Fruit fly (Drosophila melanogaster) whole organism, embryonic: ENCODE data around the gene GABPI.

Experiments
- Adf1 ChIP-seq: fragments of 200-800 bp; sonication (Bioruptor generic); IDR thresholded peaks from 2 replicates; pipeline ENCODE4 v1.3.6; 2022; ENCODE audit warnings: missing biosample characterization, missing genetic modification characterization
- B-H1 ChIP-seq: fragments of 200-800 bp; sonication (Bioruptor generic); IDR thresholded peaks from 3 replicates; pipeline ENCODE4 v1.3.6; 2022; ENCODE audit warnings: missing biosample characterization, missing genetic modification characterization
- Bteb2 ChIP-seq: fragments of 200-800 bp; sonication (Bioruptor generic); optimal IDR thresholded peaks from 2 replicates; lab custom pipeline; 2016; ENCODE audit warnings: missing biosample characterization, missing genetic modification characterization
- CG11398 ChIP-seq: fragments of 200-800 bp; sonication (Bioruptor generic); optimal IDR thresholded peaks from 2 replicates; lab custom pipeline; 2016; ENCODE audit warnings: missing biosample characterization, missing genetic modification characterization
- CG11560 ChIP-seq: fragments of 200-800 bp; sonication (Bioruptor generic); IDR thresholded peaks from 3 replicates; pipeline ENCODE4 v1.3.6; 2022; ENCODE audit warnings: missing biosample characterization, missing genetic modification characterization
- CG12071 ChIP-seq: fragments of 200-800 bp; sonication (Bioruptor generic); optimal IDR thresholded peaks from 3 replicates; lab custom pipeline; 2018; ENCODE audit warnings: missing biosample characterization, mild to moderate bottlenecking, missing genetic modification characterization
- CG15011 ChIP-seq: fragments of 200-800 bp; sonication (Bioruptor generic); optimal IDR thresholded peaks from 3 replicates; lab custom pipeline; 2018; ENCODE audit warnings: missing biosample characterization, mild to moderate bottlenecking, missing genetic modification characterization
- CG15601 ChIP-seq: fragments of 200-800 bp; sonication (Bioruptor generic); optimal IDR thresholded peaks from 3 replicates; lab custom pipeline; 2019; ENCODE audit warnings: missing biosample characterization, mild to moderate bottlenecking, missing genetic modification characterization, moderate library complexity
- CG18619 ChIP-seq: fragments of 200-800 bp; sonication (Bioruptor generic); optimal IDR thresholded peaks from 3 replicates; lab custom pipeline; 2017; ENCODE audit warnings: missing biosample characterization, mild to moderate bottlenecking, missing genetic modification characterization
- CG3407 ChIP-seq: fragments of 200-800 bp; sonication (Bioruptor generic); optimal IDR thresholded peaks from 2 replicates; lab custom pipeline; 2018; ENCODE audit warnings: missing biosample characterization, mild to moderate bottlenecking, missing genetic modification characterization
- CG4404 ChIP-seq: fragments of 200-800 bp; sonication (Bioruptor generic); IDR thresholded peaks from 2 replicates; pipeline ENCODE4 v1.3.6; 2022; ENCODE audit warnings: missing biosample characterization, missing genetic modification characterization
- CG4617 ChIP-seq: fragments of 200-800 bp; sonication (Bioruptor generic); optimal IDR thresholded peaks from 3 replicates; lab custom pipeline; 2016; ENCODE audit warnings: missing biosample characterization, missing genetic modification characterization, borderline replicate concordance
- CG4730 ChIP-seq: fragments of 200-800 bp; sonication (Bioruptor generic); IDR thresholded peaks from 2 replicates; pipeline ENCODE4 v1.3.6; 2022; ENCODE audit warnings: missing biosample characterization, missing genetic modification characterization
- CG6254 ChIP-seq: fragments of 200-800 bp; sonication (Bioruptor generic); optimal IDR thresholded peaks from 3 replicates; lab custom pipeline; 2017; ENCODE audit warnings: mild to moderate bottlenecking, missing biosample characterization, missing genetic modification reagents, missing genetic modification characterization
- CG8944 ChIP-seq: fragments of 200-800 bp; sonication (Bioruptor generic); optimal IDR thresholded peaks from 3 replicates; lab custom pipeline; 2016; ENCODE audit warnings: missing biosample characterization, missing genetic modification characterization
- CG9876 ChIP-seq: fragments of 200-800 bp; sonication (Bioruptor generic); optimal IDR thresholded peaks from 2 replicates; lab custom pipeline; 2016; ENCODE audit warnings: missing biosample characterization, missing genetic modification characterization
- Dfd ChIP-seq, 2 experiments: fragments of >200 bp; optimal IDR thresholded peaks; 2 replicates each; lab custom pipeline; 2017; ENCODE audit warnings: missing biosample characterization in 2 of 2, missing genetic modification characterization in 2 of 2
- Dp ChIP-seq: fragments of 200-800 bp; sonication (Bioruptor generic); optimal IDR thresholded peaks from 2 replicates; lab custom pipeline; 2018; ENCODE audit warnings: missing biosample characterization, mild to moderate bottlenecking, missing genetic modification characterization, moderate library complexity
- Gsc ChIP-seq: fragments of 200-800 bp; sonication (Bioruptor generic); IDR thresholded peaks from 2 replicates; pipeline ENCODE4 v1.3.6; 2022; ENCODE audit warnings: missing biosample characterization, missing genetic modification characterization
- HHEX ChIP-seq: fragments of 200-800 bp; sonication (Bioruptor generic); optimal IDR thresholded peaks from 3 replicates; lab custom pipeline; 2017; ENCODE audit warnings: missing biosample characterization, mild to moderate bottlenecking, missing genetic modification characterization, missing genetic modification reagents
- HLH4C ChIP-seq: fragments of 200-800 bp; sonication (Bioruptor generic); IDR thresholded peaks from 3 replicates; pipeline ENCODE4 v1.3.6; 2022; ENCODE audit warnings: missing biosample characterization, missing genetic modification characterization; ENCODE audit not compliant: partially characterized antibody
- HLHmδ ChIP-seq: fragments of 200-800 bp; sonication (Bioruptor generic); optimal IDR thresholded peaks from 2 replicates; lab custom pipeline; 2018; ENCODE audit warnings: missing biosample characterization, mild to moderate bottlenecking, missing genetic modification characterization, moderate library complexity
- Hmr ChIP-seq: fragments of 200-800 bp; sonication (Bioruptor generic); optimal IDR thresholded peaks from 3 replicates; lab custom pipeline; 2017; ENCODE audit warnings: mild to moderate bottlenecking, missing biosample characterization, missing genetic modification reagents, missing genetic modification characterization
- Mad ChIP-seq: fragments of 200-800 bp; sonication (Bioruptor generic); optimal IDR thresholded peaks from 2 replicates; lab custom pipeline; 2016; ENCODE audit warnings: missing biosample characterization, missing genetic modification characterization
- NK7.1 ChIP-seq: fragments of 200-800 bp; sonication (Bioruptor generic); optimal IDR thresholded peaks from 3 replicates; lab custom pipeline; 2016; ENCODE audit warnings: missing biosample characterization, missing genetic modification characterization
- Nf-YB ChIP-seq: fragments of 200-800 bp; sonication (Bioruptor generic); optimal IDR thresholded peaks from 3 replicates; lab custom pipeline; 2019; ENCODE audit warnings: missing biosample characterization, mild to moderate bottlenecking, missing genetic modification characterization, moderate library complexity
- Oli ChIP-seq: fragments of 200-800 bp; sonication (Bioruptor generic); optimal IDR thresholded peaks from 2 replicates; lab custom pipeline; 2018; ENCODE audit warnings: missing biosample characterization, mild to moderate bottlenecking, missing genetic modification characterization, moderate library complexity
- Poxn ChIP-seq: fragments of 200-800 bp; sonication (Bioruptor generic); IDR thresholded peaks from 2 replicates; pipeline ENCODE4 v1.3.6; 2022; ENCODE audit warnings: missing biosample characterization, missing genetic modification characterization
- Ptx1 ChIP-seq: fragments of 200-800 bp; sonication (Bioruptor generic); IDR thresholded peaks from 2 replicates; pipeline ENCODE4 v1.3.6; 2022; ENCODE audit warnings: missing biosample characterization, missing genetic modification characterization
- Rfx ChIP-seq: fragments of 200-800 bp; sonication (Bioruptor generic); IDR thresholded peaks from 2 replicates; pipeline ENCODE4 v1.3.6; 2022; ENCODE audit warnings: missing biosample characterization, missing genetic modification characterization
- Spps ChIP-seq: fragments of 200-800 bp; sonication (Bioruptor generic); optimal IDR thresholded peaks from 2 replicates; lab custom pipeline; 2018; ENCODE audit warnings: missing biosample characterization, mild to moderate bottlenecking, missing genetic modification characterization
- Sry-δ ChIP-seq: fragments of 200-800 bp; sonication (Bioruptor generic); optimal IDR thresholded peaks from 2 replicates; lab custom pipeline; 2016; ENCODE audit warnings: missing biosample characterization, missing genetic modification characterization
- Ssrp ChIP-seq: fragments of 200-800 bp; sonication (Bioruptor generic); optimal IDR thresholded peaks from 2 replicates; lab custom pipeline; 2018; ENCODE audit warnings: missing biosample characterization, mild to moderate bottlenecking, missing genetic modification characterization, moderate library complexity
- Stat92E ChIP-seq, 3 experiments: fragments of >200 bp in 2 of 3; fragments of 200-800 bp in 1 of 3; sonication (Bioruptor generic) in 1 of 3; optimal IDR thresholded peaks; 2 replicates each; lab custom pipeline; 2017 to 2019; ENCODE audit warnings: missing biosample characterization in 3 of 3, missing genetic modification characterization in 3 of 3, mild to moderate bottlenecking in 1 of 3, moderate library complexity in 1 of 3
- Xrp1 ChIP-seq: fragments of 200-800 bp; sonication (Bioruptor generic); IDR thresholded peaks from 2 replicates; pipeline ENCODE4 v1.3.6; 2022; ENCODE audit warnings: missing biosample characterization, missing genetic modification characterization
- al ChIP-seq: fragments of 200-800 bp; sonication (Bioruptor generic); IDR thresholded peaks from 2 replicates; pipeline ENCODE4 v1.3.6; 2022; ENCODE audit warnings: missing biosample characterization, missing genetic modification characterization
- amos ChIP-seq: fragments of 200-800 bp; sonication (Bioruptor generic); IDR thresholded peaks from 2 replicates; pipeline ENCODE4 v1.3.6; 2022; ENCODE audit warnings: missing biosample characterization, missing genetic modification characterization; ENCODE audit not compliant: partially characterized antibody
- chinmo ChIP-seq: fragments of 200-800 bp; sonication (Bioruptor generic); IDR thresholded peaks from 4 replicates; pipeline ENCODE4 v1.3.6; 2022; ENCODE audit warnings: missing biosample characterization, missing genetic modification characterization; ENCODE audit not compliant: partially characterized antibody
- crc ChIP-seq: fragments of 200-800 bp; sonication (Bioruptor generic); optimal IDR thresholded peaks from 2 replicates; lab custom pipeline; 2016; ENCODE audit warnings: missing biosample characterization, missing genetic modification characterization
- dpn ChIP-seq, 2 experiments: fragments of 200-800 bp; sonication (Bioruptor generic); optimal IDR thresholded peaks; 3 replicates each; lab custom pipeline; 2016; ENCODE audit warnings: missing biosample characterization in 2 of 2, missing genetic modification characterization in 2 of 2
- gcm2 ChIP-seq: fragments of 200-800 bp; sonication (Bioruptor generic); optimal IDR thresholded peaks from 2 replicates; lab custom pipeline; 2016; ENCODE audit warnings: missing biosample characterization, missing genetic modification characterization
- gsb ChIP-seq: fragments of 200-800 bp; sonication (Bioruptor generic); IDR thresholded peaks from 2 replicates; pipeline ENCODE4 v1.3.6; 2022; ENCODE audit warnings: missing biosample characterization, missing genetic modification characterization
- hkb ChIP-seq, 2 experiments: fragments of 200-800 bp in 1 of 2; fragments of >200 bp in 1 of 2; sonication (Bioruptor generic) in 1 of 2; IDR thresholded peaks in 1 of 2; optimal IDR thresholded peaks in 1 of 2; 2 replicates each; pipeline versions ENCODE4 v1.3.6 to Lab custom; 2017 to 2022; ENCODE audit warnings: missing biosample characterization in 1 of 2, missing genetic modification characterization in 1 of 2
- psq ChIP-seq: fragments of 200-800 bp; sonication (Bioruptor generic); optimal IDR thresholded peaks from 2 replicates; lab custom pipeline; 2017; ENCODE audit warnings: missing biosample characterization, missing genetic modification characterization
- ro ChIP-seq: fragments of 200-800 bp; sonication (Bioruptor generic); IDR thresholded peaks from 2 replicates; pipeline ENCODE4 v1.3.6; 2022; ENCODE audit warnings: missing biosample characterization, missing genetic modification characterization
- sd ChIP-seq: fragments of 200-800 bp; sonication (Bioruptor generic); optimal IDR thresholded peaks from 3 replicates; lab custom pipeline; 2018; ENCODE audit warnings: missing biosample characterization, mild to moderate bottlenecking, missing genetic modification characterization, moderate library complexity
- tgo ChIP-seq: fragments of 200-800 bp; sonication (Bioruptor generic); IDR thresholded peaks from 3 replicates; pipeline ENCODE4 v1.3.6; 2022; ENCODE audit warnings: missing biosample characterization, missing genetic modification characterization
- tin ChIP-seq: fragments of 200-800 bp; sonication (Bioruptor generic); optimal IDR thresholded peaks from 3 replicates; lab custom pipeline; 2016; ENCODE audit warnings: missing biosample characterization, missing genetic modification characterization
- tx ChIP-seq: fragments of 200-800 bp; sonication (Bioruptor generic); optimal IDR thresholded peaks from 2 replicates; lab custom pipeline; 2016; ENCODE audit warnings: missing biosample characterization, missing genetic modification characterization
- vvl ChIP-seq: fragments of 200-800 bp; sonication (Bioruptor generic); IDR thresholded peaks from 2 replicates; pipeline ENCODE4 v1.3.6; 2022; ENCODE audit warnings: missing biosample characterization, missing genetic modification characterization
- zen ChIP-seq: fragments of 200-800 bp; sonication (Bioruptor generic); optimal IDR thresholded peaks from 3 replicates; lab custom pipeline; 2018; ENCODE audit warnings: missing biosample characterization, mild to moderate bottlenecking, missing genetic modification characterization, moderate library complexity

The GABPI gene

dm6 chr2L:2999113-2999512 lies 31.2 kb upstream of the GABPI start, which contains the start of gene Ccdc85 (continued):
- TF ChIP-seq al (GFP tag; lab: Robert Waterston, UW) (no peak), CG4404 (GFP tag; lab: Robert Waterston, UW) (no peak), hkb (optimal IDR thresholded peaks at IDR 0.05; lab: Kevin White, UChicago) (no peak), hkb (GFP tag; IDR thresholded peaks at IDR 0.05; lab: Robert Waterston, UW) (0 out of 2 replicates have a peak, but pooled peaks have one; percentile 7), Stat92E (GFP tag; optimal IDR thresholded peaks at IDR 0.05; lab: Kevin White, UChicago) (peak in 1 of 3 experiments; percentile 41), Spps (tag; lab: Kevin White, UChicago) (no peak), sd (tag; lab: Kevin White, UChicago) (peak; percentile 17), CG15011 (no peak), Dfd (GFP tag; optimal IDR thresholded peaks at IDR 0.05; lab: Kevin White, UChicago) (no peak), Hmr (no peak), Ssrp (tag; lab: Kevin White, UChicago) (no peak), ro (GFP tag; lab: Robert Waterston, UW) (no peak), Mad (peak; percentile 21), CG9876 (no peak), CG15601 (tag; lab: Kevin White, UChicago) (peak; percentile 84), Sry-δ (GFP tag; lab: Kevin White, UChicago) (peak; percentile 95), Ptx1 (GFP tag; lab: Robert Waterston, UW) (no peak), psq (GFP tag; lab: Kevin White, UChicago) (no peak), CG8944 (no peak), Xrp1 (GFP tag; lab: Robert Waterston, UW) (no peak), Bteb2 (GFP tag; lab: Kevin White, UChicago) (no peak), HLHmδ (GFP tag; lab: Kevin White, UChicago) (peak; percentile 44), gcm2 (GFP tag; lab: Kevin White, UChicago) (no peak), gsb (no peak), zen (no peak), dpn (GFP tag; optimal IDR thresholded peaks at IDR 0.05; lab: Kevin White, UChicago) (no peak), CG11560 (peak; percentile 50; the same call in 1 of the 3 replicates), Dp (GFP tag; lab: Kevin White, UChicago) (peak; percentile 67), CG4617 (GFP tag; lab: Kevin White, UChicago) (no peak), tgo (no peak), vvl (peak; percentile 70), HLH4C (GFP tag; lab: Robert Waterston, UW) (peak; percentile 99), CG4730 (no peak), Adf1 (no peak), Rfx (GFP tag; lab: Robert Waterston, UW) (peak; percentile 19; the same call in 1 of the 2 replicates), tin (GFP tag; lab: Kevin White, UChicago) (no peak), CG11398 (no peak), NK7.1 (GFP tag; lab: Kevin White, UChicago) (no peak), amos (GFP tag; lab: Robert Waterston, UW) (peak; percentile 96), Nf-YB (GFP tag; lab: Kevin White, UChicago) (peak; percentile 18), CG12071 (GFP tag; lab: Kevin White, UChicago) (no peak), chinmo (GFP tag; lab: Robert Waterston, UW) (peak; percentile 98), CG3407 (GFP tag; lab: Kevin White, UChicago) (no peak), HHEX (GFP tag; lab: Kevin White, UChicago) (no peak), Oli (tag; lab: Kevin White, UChicago) (no peak), CG6254 (GFP tag; lab: Kevin White, UChicago) (no peak), tx (GFP tag; lab: Kevin White, UChicago) (no peak), CG18619 (GFP tag; lab: Kevin White, UChicago) (no peak), Gsc (GFP tag; lab: Robert Waterston, UW) (no peak), crc (GFP tag; lab: Kevin White, UChicago) (no peak), B-H1 (GFP tag; lab: Robert Waterston, UW) (no peak), Poxn (GFP tag; lab: Robert Waterston, UW) (no peak)
